Fruit fly (Drosophila melanogaster): ENCODE results near the gene Tsp26A.
A peak's percentile ranks its signal among the peaks of the same experiment; 100 is the strongest.

The Tsp26A gene

dm6 chr2L:6019352-6020131 lies 19.5 kb downstream of the Tsp26A start, which contains the start of gene H2.0:
Gene H2.0, minus strand, starts transcription at chr2L:6019402.
- TF ChIP-seq Ravus (GFP tag; IDR thresholded peaks at IDR 0.05) (no peak), CG8944 (GFP tag; optimal IDR thresholded peaks at IDR 0.05) (no peak), Chrac-16 (GFP tag; optimal IDR thresholded peaks at IDR 0.05) (peak; percentile 18), al (GFP tag; IDR thresholded peaks at IDR 0.05) (no peak), CG15601 (tag; optimal IDR thresholded peaks at IDR 0.05) (peak; percentile 36), CG1233 (GFP tag; optimal IDR thresholded peaks at IDR 0.05) (peak; percentile 30), CG17385 (GFP tag; optimal IDR thresholded peaks at IDR 0.05) (peak; percentile 8), sim (GFP tag; IDR thresholded peaks at IDR 0.05) (no peak), CG9797 (GFP tag; optimal IDR thresholded peaks at IDR 0.05) (no peak), HLH54F (GFP tag; optimal IDR thresholded peaks at IDR 0.05) (no peak), HmgZ (tag; optimal IDR thresholded peaks at IDR 0.05) (no peak), CG15073 (GFP tag; optimal IDR thresholded peaks at IDR 0.05) (no peak), CG4404 (GFP tag; IDR thresholded peaks at IDR 0.05) (peak; percentile 60), schlank (tag; optimal IDR thresholded peaks at IDR 0.05) (no peak), CG9727 (GFP tag; optimal IDR thresholded peaks at IDR 0.05) (peak; percentile 62), luna (GFP tag; optimal IDR thresholded peaks at IDR 0.05) (no peak), MESR4 (GFP tag; optimal IDR thresholded peaks at IDR 0.05) (no peak), bbx (GFP tag; IDR thresholded peaks at IDR 0.05; ENCODE audit: partially characterized antibody) (no peak), twi (tag; optimal IDR thresholded peaks at IDR 0.05) (peak; percentile 94), Lpt (GFP tag; optimal IDR thresholded peaks at IDR 0.05) (no peak), CG11456 (GFP tag; IDR thresholded peaks at IDR 0.05) (0 out of 3 replicates have a peak, but pooled peaks have one; percentile 34), lola (GFP tag; optimal IDR thresholded peaks at IDR 0.05) (peak in 1 of 3 experiments; percentile 65), CG33213 (GFP tag; optimal IDR thresholded peaks at IDR 0.05) (no peak), Hr39 (optimal IDR thresholded peaks at IDR 0.05) (no peak), Ada2b (GFP tag; IDR thresholded peaks at IDR 0.05) (no peak), Nf-YA (GFP tag; IDR thresholded peaks at IDR 0.05) (peak; percentile 59; the same call in 1 of the 2 replicates), maf-S (GFP tag; optimal IDR thresholded peaks at IDR 0.05) (no peak), Hr51 (GFP tag; optimal IDR thresholded peaks at IDR 0.05) (no peak), run (tag; optimal IDR thresholded peaks at IDR 0.05) (no peak), CG6683 (GFP tag; optimal IDR thresholded peaks at IDR 0.05) (no peak), CG17359 (tag; optimal IDR thresholded peaks at IDR 0.05) (no peak), emc (GFP tag; optimal IDR thresholded peaks at IDR 0.05) (no peak), MBD-R2 (GFP tag; IDR thresholded peaks at IDR 0.05) (no peak), CG1832 (GFP tag; optimal IDR thresholded peaks at IDR 0.05) (peak; percentile 50), CG8924 (tag; optimal IDR thresholded peaks at IDR 0.05) (peak; percentile 40), sc (optimal IDR thresholded peaks at IDR 0.05) (no peak), sc (GFP tag; optimal IDR thresholded peaks at IDR 0.05) (peak; percentile 37), Side (GFP tag; optimal IDR thresholded peaks at IDR 0.05) (no peak), Camta (GFP tag; optimal IDR thresholded peaks at IDR 0.05) (no peak), btn (GFP tag; optimal IDR thresholded peaks at IDR 0.05) (no peak), Taf1 (GFP tag; IDR thresholded peaks at IDR 0.05) (no peak), slbo (GFP tag; IDR thresholded peaks at IDR 0.05) (no peak), nau (GFP tag; optimal IDR thresholded peaks at IDR 0.05) (no peak), CG11247 (GFP tag; IDR thresholded peaks at IDR 0.05) (no peak), dmrt11E (tag; optimal IDR thresholded peaks at IDR 0.05) (peak; percentile 68), Asciz (GFP tag; optimal IDR thresholded peaks at IDR 0.05) (no peak), CHES-1-like (GFP tag; optimal IDR thresholded peaks at IDR 0.05) (no peak), lbe (GFP tag; optimal IDR thresholded peaks at IDR 0.05) (no peak), CG8388 (GFP tag; optimal IDR thresholded peaks at IDR 0.05) (no peak), CG1602 (GFP tag; optimal IDR thresholded peaks at IDR 0.05) (peak; percentile 41), ab (GFP tag; optimal IDR thresholded peaks at IDR 0.05) (no peak)
